Fruit fly (Drosophila melanogaster) whole organism, embryonic: ENCODE measurements around the gene slmb.

Experiments
- Asciz ChIP-seq: fragments of 200-800 bp; sonication (Bioruptor generic); optimal IDR thresholded peaks from 2 replicates; lab custom pipeline; 2017; ENCODE audit warnings: missing biosample characterization, mild to moderate bottlenecking, missing genetic modification characterization, missing genetic modification reagents
- BEAF-32 ChIP-seq: fragments of 200-800 bp; sonication (Bioruptor generic); optimal IDR thresholded peaks from 3 replicates; lab custom pipeline; 2017; ENCODE audit warnings: missing biosample characterization, missing genetic modification characterization, mild to moderate bottlenecking, moderate library complexity, missing genetic modification reagents
- CG10431 ChIP-seq: fragments of 200-800 bp; sonication (Bioruptor generic); optimal IDR thresholded peaks from 3 replicates; lab custom pipeline; 2018; ENCODE audit warnings: missing biosample characterization, mild to moderate bottlenecking, missing genetic modification characterization
- CG10543 ChIP-seq: fragments of 200-800 bp; sonication (Bioruptor generic); optimal IDR thresholded peaks from 3 replicates; lab custom pipeline; 2017; ENCODE audit warnings: missing biosample characterization, mild to moderate bottlenecking, missing genetic modification characterization, moderate library complexity
- CG11247 ChIP-seq: fragments of 200-800 bp; sonication (Bioruptor generic); IDR thresholded peaks from 2 replicates; pipeline ENCODE4 v1.3.6; 2022; ENCODE audit warnings: missing biosample characterization, missing genetic modification characterization
- CG11696 ChIP-seq: fragments of 200-800 bp; sonication (Bioruptor generic); IDR thresholded peaks from 2 replicates; pipeline ENCODE4 v1.3.6; 2022; ENCODE audit warnings: missing biosample characterization, missing genetic modification characterization
- CG12219 ChIP-seq: fragments of 200-800 bp; sonication (Bioruptor generic); optimal IDR thresholded peaks from 3 replicates; lab custom pipeline; 2018; ENCODE audit warnings: missing biosample characterization, mild to moderate bottlenecking, missing genetic modification characterization
- CG12769 ChIP-seq: fragments of 200-800 bp; sonication (Bioruptor generic); optimal IDR thresholded peaks from 2 replicates; lab custom pipeline; 2019; ENCODE audit warnings: missing biosample characterization, mild to moderate bottlenecking, missing genetic modification characterization, moderate library complexity
- CG12942 ChIP-seq: fragments of 200-800 bp; sonication (Bioruptor generic); optimal IDR thresholded peaks from 3 replicates; lab custom pipeline; 2016; ENCODE audit warnings: missing biosample characterization, missing genetic modification characterization
- CG13424 ChIP-seq: fragments of 200-800 bp; sonication (Bioruptor generic); optimal IDR thresholded peaks from 2 replicates; lab custom pipeline; 2019; ENCODE audit warnings: missing biosample characterization, mild to moderate bottlenecking, missing genetic modification characterization, moderate library complexity
- CG13624 ChIP-seq: fragments of 200-800 bp; sonication (Bioruptor generic); optimal IDR thresholded peaks from 2 replicates; lab custom pipeline; 2016; ENCODE audit warnings: missing biosample characterization, missing genetic modification characterization
- CG14667 ChIP-seq: fragments of 200-800 bp; sonication (Bioruptor generic); IDR thresholded peaks from 2 replicates; pipeline ENCODE4 v1.3.6; 2022; ENCODE audit warnings: missing biosample characterization, missing genetic modification characterization
- CG15601 ChIP-seq: fragments of 200-800 bp; sonication (Bioruptor generic); optimal IDR thresholded peaks from 3 replicates; lab custom pipeline; 2019; ENCODE audit warnings: missing biosample characterization, mild to moderate bottlenecking, missing genetic modification characterization, moderate library complexity
- CG17568 ChIP-seq: fragments of 200-800 bp; sonication (Bioruptor generic); optimal IDR thresholded peaks from 2 replicates; lab custom pipeline; 2018; ENCODE audit warnings: missing biosample characterization, mild to moderate bottlenecking, missing genetic modification characterization, moderate library complexity
- CG31441 ChIP-seq: fragments of 200-800 bp; sonication (Bioruptor generic); IDR thresholded peaks from 2 replicates; pipeline ENCODE4 v1.3.6; 2022; ENCODE audit warnings: missing biosample characterization, missing genetic modification characterization
- CG32532 ChIP-seq: fragments of 200-800 bp; sonication (Bioruptor generic); IDR thresholded peaks from 2 replicates; pipeline ENCODE4 v1.3.6; 2022; ENCODE audit warnings: missing biosample characterization, missing genetic modification characterization
- CG32772 ChIP-seq: fragments of 200-800 bp; sonication (Bioruptor generic); IDR thresholded peaks from 2 replicates; pipeline ENCODE4 v1.3.6; 2022; ENCODE audit warnings: missing biosample characterization, missing genetic modification characterization
- CG34224 ChIP-seq: fragments of 200-800 bp; sonication (Bioruptor generic); IDR thresholded peaks from 3 replicates; pipeline ENCODE4 v1.3.6; 2022; ENCODE audit warnings: missing biosample characterization, missing genetic modification characterization; ENCODE audit not compliant: partially characterized antibody
- CG3847 ChIP-seq: fragments of 200-800 bp; sonication (Bioruptor generic); IDR thresholded peaks from 2 replicates; pipeline ENCODE4 v1.3.6; 2022; ENCODE audit warnings: missing biosample characterization, missing genetic modification characterization
- CG6813 ChIP-seq: fragments of 200-800 bp; sonication (Bioruptor generic); optimal IDR thresholded peaks from 2 replicates; lab custom pipeline; 2017; ENCODE audit warnings: missing biosample characterization, missing genetic modification characterization, mild to moderate bottlenecking, moderate library complexity, missing genetic modification reagents
- CG8290 ChIP-seq, 3 experiments: fragments of 200-800 bp; sonication (Bioruptor generic); optimal IDR thresholded peaks; 2 replicates each; lab custom pipeline; 2016 to 2019; ENCODE audit warnings: missing biosample characterization in 3 of 3, missing genetic modification characterization in 3 of 3, mild to moderate bottlenecking in 2 of 3, moderate library complexity in 1 of 3
- CG8359 ChIP-seq: fragments of 200-800 bp; sonication (Bioruptor generic); optimal IDR thresholded peaks from 2 replicates; lab custom pipeline; 2017; ENCODE audit warnings: missing biosample characterization, mild to moderate bottlenecking, missing genetic modification characterization, borderline replicate concordance
- CG9876 ChIP-seq: fragments of 200-800 bp; sonication (Bioruptor generic); optimal IDR thresholded peaks from 2 replicates; lab custom pipeline; 2016; ENCODE audit warnings: missing biosample characterization, missing genetic modification characterization
- Dip2 ChIP-seq: fragments of 200-800 bp; sonication (Bioruptor generic); IDR thresholded peaks from 2 replicates; pipeline ENCODE4 v1.3.6; 2022; ENCODE audit warnings: missing biosample characterization, missing genetic modification characterization
- Dip3 ChIP-seq: fragments of 200-800 bp; sonication (Bioruptor generic); optimal IDR thresholded peaks from 3 replicates; lab custom pipeline; 2016; ENCODE audit warnings: missing biosample characterization, missing genetic modification characterization
- Fer1 ChIP-seq: fragments of 200-800 bp; sonication (Bioruptor generic); optimal IDR thresholded peaks from 2 replicates; lab custom pipeline; 2017; ENCODE audit warnings: missing biosample characterization, mild to moderate bottlenecking, missing genetic modification characterization
- HHEX ChIP-seq: fragments of 200-800 bp; sonication (Bioruptor generic); optimal IDR thresholded peaks from 3 replicates; lab custom pipeline; 2017; ENCODE audit warnings: missing biosample characterization, mild to moderate bottlenecking, missing genetic modification characterization, missing genetic modification reagents
- HLHmδ ChIP-seq: fragments of 200-800 bp; sonication (Bioruptor generic); optimal IDR thresholded peaks from 2 replicates; lab custom pipeline; 2018; ENCODE audit warnings: missing biosample characterization, mild to moderate bottlenecking, missing genetic modification characterization, moderate library complexity
- Hr39 ChIP-seq: fragments of >200 bp; optimal IDR thresholded peaks from 2 replicates; lab custom pipeline; 2017
- Jarid2 ChIP-seq: fragments of 200-800 bp; sonication (Bioruptor generic); optimal IDR thresholded peaks from 3 replicates; lab custom pipeline; 2017; ENCODE audit warnings: mild to moderate bottlenecking, missing biosample characterization, missing genetic modification reagents, missing genetic modification characterization
- Meics ChIP-seq: fragments of 200-800 bp; sonication (Bioruptor generic); optimal IDR thresholded peaks from 2 replicates; lab custom pipeline; 2017; ENCODE audit warnings: missing biosample characterization, mild to moderate bottlenecking, missing genetic modification characterization
- NK7.1 ChIP-seq: fragments of 200-800 bp; sonication (Bioruptor generic); optimal IDR thresholded peaks from 3 replicates; lab custom pipeline; 2016; ENCODE audit warnings: missing biosample characterization, missing genetic modification characterization
- Poxn ChIP-seq: fragments of 200-800 bp; sonication (Bioruptor generic); IDR thresholded peaks from 2 replicates; pipeline ENCODE4 v1.3.6; 2022; ENCODE audit warnings: missing biosample characterization, missing genetic modification characterization
- Spps ChIP-seq: fragments of 200-800 bp; sonication (Bioruptor generic); optimal IDR thresholded peaks from 2 replicates; lab custom pipeline; 2018; ENCODE audit warnings: missing biosample characterization, mild to moderate bottlenecking, missing genetic modification characterization
- abd-A ChIP-seq: fragments of 200-800 bp; sonication (Bioruptor generic); optimal IDR thresholded peaks from 3 replicates; lab custom pipeline; 2019; ENCODE audit warnings: missing biosample characterization, mild to moderate bottlenecking, missing genetic modification characterization, moderate library complexity
- amos ChIP-seq: fragments of 200-800 bp; sonication (Bioruptor generic); IDR thresholded peaks from 2 replicates; pipeline ENCODE4 v1.3.6; 2022; ENCODE audit warnings: missing biosample characterization, missing genetic modification characterization; ENCODE audit not compliant: partially characterized antibody
- aop ChIP-seq: fragments of 200-800 bp; sonication (Bioruptor generic); IDR thresholded peaks from 2 replicates; pipeline ENCODE4 v1.3.6; 2022; ENCODE audit warnings: missing biosample characterization, missing genetic modification characterization
- ap ChIP-seq: fragments of 200-800 bp; sonication (Bioruptor generic); IDR thresholded peaks from 2 replicates; pipeline ENCODE4 v1.3.6; 2022; ENCODE audit warnings: missing biosample characterization, missing genetic modification characterization
- croc ChIP-seq: fragments of 200-800 bp; sonication (Bioruptor generic); conservative IDR thresholded peaks from 3 replicates; pipeline ENCODE4 v1.3.6; 2022; ENCODE audit warnings: missing biosample characterization, missing genetic modification characterization
- crp ChIP-seq, 2 experiments: fragments of 200-800 bp; sonication (Bioruptor generic); optimal IDR thresholded peaks; 2 replicates in 1 of 2; 3 replicates in 1 of 2; lab custom pipeline; 2017; ENCODE audit warnings: missing biosample characterization in 2 of 2, missing genetic modification characterization in 2 of 2, mild to moderate bottlenecking in 1 of 2, moderate library complexity in 1 of 2
- disco-r ChIP-seq: fragments of 200-800 bp; sonication (Bioruptor generic); optimal IDR thresholded peaks from 2 replicates; lab custom pipeline; 2016; ENCODE audit warnings: missing biosample characterization, missing genetic modification characterization
- fd64A ChIP-seq: fragments of 200-800 bp; sonication (Bioruptor generic); optimal IDR thresholded peaks from 3 replicates; lab custom pipeline; 2018; ENCODE audit warnings: missing biosample characterization, mild to moderate bottlenecking, missing genetic modification characterization
- gsb ChIP-seq: fragments of 200-800 bp; sonication (Bioruptor generic); IDR thresholded peaks from 2 replicates; pipeline ENCODE4 v1.3.6; 2022; ENCODE audit warnings: missing biosample characterization, missing genetic modification characterization
- gsb-n ChIP-seq: fragments of 200-800 bp; sonication (Bioruptor generic); optimal IDR thresholded peaks from 3 replicates; lab custom pipeline; 2018; ENCODE audit warnings: missing biosample characterization, mild to moderate bottlenecking, missing genetic modification characterization
- lmd ChIP-seq: fragments of 200-800 bp; sonication (Bioruptor generic); IDR thresholded peaks from 2 replicates; pipeline ENCODE4 v1.3.6; 2022; ENCODE audit warnings: missing biosample characterization, missing genetic modification characterization
- luna ChIP-seq: fragments of 200-800 bp; sonication (Bioruptor generic); optimal IDR thresholded peaks from 2 replicates; lab custom pipeline; 2016; ENCODE audit warnings: missing biosample characterization, missing genetic modification characterization
- seq ChIP-seq: fragments of 200-800 bp; sonication (Bioruptor generic); IDR thresholded peaks from 2 replicates; pipeline ENCODE4 v1.3.6; 2022; ENCODE audit warnings: missing biosample characterization, missing genetic modification characterization
- sim ChIP-seq: fragments of 200-800 bp; sonication (Bioruptor generic); IDR thresholded peaks from 2 replicates; pipeline ENCODE4 v1.3.6; 2022; ENCODE audit warnings: missing biosample characterization, missing genetic modification characterization
- toy ChIP-seq: fragments of 200-800 bp; sonication (Bioruptor generic); IDR thresholded peaks from 2 replicates; pipeline ENCODE4 v1.3.6; 2022; ENCODE audit warnings: missing biosample characterization, missing genetic modification characterization
- unpg ChIP-seq: fragments of 200-800 bp; sonication (Bioruptor generic); optimal IDR thresholded peaks from 3 replicates; lab custom pipeline; 2018; ENCODE audit warnings: missing biosample characterization, mild to moderate bottlenecking, missing genetic modification characterization, moderate library complexity

The slmb gene

dm6 chr3R:21111046-21111480 lies 16.2 kb downstream of the slmb start, which contains the start of gene Rab11 (continued):
- TF ChIP-seq ap (GFP tag; lab: Robert Waterston, UW) (no peak), NK7.1 (no peak), HHEX (GFP tag; lab: Kevin White, UChicago) (no peak), CG11696 (GFP tag; lab: Robert Waterston, UW) (no peak), Hr39 (lab: Kevin White, UChicago) (no peak), CG9876 (GFP tag; lab: Kevin White, UChicago) (no peak), fd64A (GFP tag; lab: Kevin White, UChicago) (no peak), CG12942 (GFP tag; lab: Kevin White, UChicago) (peak; percentile 2), Jarid2 (no peak), gsb-n (tag; lab: Kevin White, UChicago) (peak; percentile 15), CG12769 (tag; lab: Kevin White, UChicago) (no peak), Spps (no peak), croc (GFP tag; lab: Robert Waterston, UW) (no peak), Meics (GFP tag; lab: Kevin White, UChicago) (peak; percentile 21), BEAF-32 (GFP tag; lab: Kevin White, UChicago) (peak; percentile 93), Fer1 (peak; percentile 20), seq (no peak), CG31441 (GFP tag; lab: Robert Waterston, UW) (peak; percentile 59; the same call in 1 of the 2 replicates), sim (no peak), CG32772 (GFP tag; lab: Robert Waterston, UW) (no peak), CG12219 (GFP tag; lab: Kevin White, UChicago) (no peak), unpg (GFP tag; lab: Kevin White, UChicago) (peak; percentile 2), CG13424 (peak; percentile 59), CG10431 (GFP tag; lab: Kevin White, UChicago) (no peak), amos (GFP tag; lab: Robert Waterston, UW) (peak; percentile 91), luna (no peak), CG15601 (tag; lab: Kevin White, UChicago) (peak; percentile 26), abd-A (no peak), CG8290 (GFP tag; optimal IDR thresholded peaks at IDR 0.05; lab: Kevin White, UChicago) (peak; percentile 68), CG8290 (tag; optimal IDR thresholded peaks at IDR 0.05; lab: Kevin White, UChicago) (peak; percentile 24 to 68), CG8359 (GFP tag; lab: Kevin White, UChicago) (no peak), gsb (GFP tag; lab: Robert Waterston, UW) (no peak), CG14667 (no peak), lmd (GFP tag; lab: Robert Waterston, UW) (no peak; the same call in 1 of the 2 replicates), crp (GFP tag; optimal IDR thresholded peaks at IDR 0.05; lab: Kevin White, UChicago) (peak in 1 of 2 experiments; percentile 15), Asciz (GFP tag; lab: Kevin White, UChicago) (peak; percentile 40), disco-r (GFP tag; lab: Kevin White, UChicago) (no peak), HLHmδ (no peak), CG6813 (GFP tag; lab: Kevin White, UChicago) (no peak), CG10543 (GFP tag; lab: Kevin White, UChicago) (peak; percentile 50), CG13624 (GFP tag; lab: Kevin White, UChicago) (peak; percentile 35), CG32532 (GFP tag; lab: Robert Waterston, UW) (peak; percentile 72), CG17568 (no peak), CG11247 (GFP tag; lab: Robert Waterston, UW) (0 out of 2 replicates have a peak, but pooled peaks have one; percentile 26), Dip2 (GFP tag; lab: Robert Waterston, UW) (no peak), CG3847 (peak; percentile 67), toy (GFP tag; lab: Robert Waterston, UW) (no peak), CG34224 (GFP tag; lab: Robert Waterston, UW) (peak; percentile 87), Dip3 (GFP tag; lab: Kevin White, UChicago) (peak; percentile 3), aop (GFP tag; lab: Robert Waterston, UW) (no peak), Poxn (GFP tag; lab: Robert Waterston, UW) (no peak)
